Worm (Caenorhabditis elegans) whole organism, young adult: ENCODE measurements around the gene arl-8.

Source experiments
- B0261.1 ChIP-seq: sonication (generic microtip); optimal IDR thresholded peaks from 2 replicates; lab custom pipeline; 2016; ENCODE audit warnings: mild to moderate bottlenecking, missing genetic modification characterization, moderate library complexity, missing compliant biosample characterization
- C06A6.2 ChIP-seq: fragments of 200-800 bp; sonication (Bioruptor generic); conservative IDR thresholded peaks from 2 replicates; pipeline ENCODE4 v1.3.6; 2022; ENCODE audit warnings: missing genetic modification characterization, missing compliant biosample characterization
- D2030.7 ChIP-seq: fragments of 200-800 bp; sonication (Bioruptor generic); IDR thresholded peaks from 2 replicates; pipeline ENCODE4 v1.3.6; 2022; ENCODE audit warnings: missing genetic modification reagents, missing genetic modification characterization, missing compliant biosample characterization
- F37B4.10 ChIP-seq: fragments of 200-800 bp; sonication (Bioruptor generic); IDR thresholded peaks from 2 replicates; pipeline ENCODE4 v1.3.6; 2022; ENCODE audit warnings: missing genetic modification characterization, missing compliant biosample characterization
- F49E8.2 ChIP-seq: sonication (generic microtip); optimal IDR thresholded peaks from 3 replicates; lab custom pipeline; 2017; ENCODE audit warnings: missing genetic modification characterization, mild to moderate bottlenecking, missing compliant biosample characterization, antibody characterized with exemption, moderate library complexity; ENCODE audit not compliant: insufficient read depth
- K11D2.4 ChIP-seq: fragments of 200-800 bp; sonication (Bioruptor generic); IDR thresholded peaks from 2 replicates; pipeline ENCODE4 v1.3.6; 2022; ENCODE audit warnings: missing genetic modification reagents, missing genetic modification characterization, missing compliant biosample characterization
- Y53F4B.3 ChIP-seq: fragments of 200-800 bp; sonication (Bioruptor generic); IDR thresholded peaks from 2 replicates; pipeline ENCODE4 v1.3.6; 2022; ENCODE audit warnings: missing genetic modification reagents, missing genetic modification characterization, missing compliant biosample characterization
- Y53G8AR.9 ChIP-seq: fragments of 200-800 bp; sonication (Bioruptor generic); conservative IDR thresholded peaks from 2 replicates; pipeline ENCODE4 v1.3.6; 2022; ENCODE audit warnings: missing genetic modification reagents, missing genetic modification characterization, missing compliant biosample characterization
- Y56A3A.18 ChIP-seq: fragments of 200-800 bp; sonication (Bioruptor generic); IDR thresholded peaks from 2 replicates; pipeline ENCODE4 v1.3.6; 2022; ENCODE audit warnings: missing genetic modification reagents, missing genetic modification characterization, missing compliant biosample characterization
- Y95B8A.8 ChIP-seq: fragments of 200-800 bp; sonication (Bioruptor generic); IDR thresholded peaks from 2 replicates; pipeline ENCODE4 v1.3.6; 2022; ENCODE audit warnings: missing genetic modification reagents, missing genetic modification characterization, missing compliant biosample characterization
- aptf-3 ChIP-seq: fragments of 200-800 bp; sonication (Bioruptor generic); IDR thresholded peaks from 2 replicates; pipeline ENCODE4 v1.3.6; 2022; ENCODE audit warnings: missing genetic modification characterization, missing compliant biosample characterization
- attf-3 ChIP-seq: fragments of 200-800 bp; sonication (Bioruptor generic); conservative IDR thresholded peaks from 2 replicates; pipeline ENCODE4 v1.3.6; 2022; ENCODE audit warnings: missing genetic modification reagents, missing genetic modification characterization, missing compliant biosample characterization
- attf-6 ChIP-seq: fragments of 200-800 bp; sonication (Bioruptor generic); IDR thresholded peaks from 2 replicates; pipeline ENCODE4 v1.3.6; 2022; ENCODE audit warnings: missing genetic modification reagents, missing genetic modification characterization, missing compliant biosample characterization
- bed-1 ChIP-seq: fragments of 200-800 bp; sonication (Bioruptor generic); IDR thresholded peaks from 2 replicates; pipeline ENCODE4 v1.3.6; 2022; ENCODE audit warnings: missing genetic modification reagents, missing genetic modification characterization, missing compliant biosample characterization
- ccch-3 ChIP-seq: fragments of 200-800 bp; sonication (Bioruptor generic); optimal IDR thresholded peaks from 2 replicates; lab custom pipeline; 2018; ENCODE audit warnings: mild to moderate bottlenecking, missing genetic modification characterization, missing compliant biosample characterization
- cebp-1 ChIP-seq, 2 experiments: fragments of 200-800 bp in 1 of 2; sonication (Bioruptor generic) in 1 of 2; sonication (generic microtip) in 1 of 2; IDR thresholded peaks in 1 of 2; optimal IDR thresholded peaks in 1 of 2; 2 replicates each; pipeline versions ENCODE4 v1.3.6 to Lab custom; 2017 to 2022; ENCODE audit warnings: missing compliant biosample characterization in 2 of 2, missing genetic modification characterization in 2 of 2, mild to moderate bottlenecking in 1 of 2, missing genetic modification reagents in 1 of 2, moderate library complexity in 1 of 2
- die-1 ChIP-seq: sonication (generic microtip); optimal IDR thresholded peaks from 2 replicates; lab custom pipeline; 2016; ENCODE audit warnings: missing genotype, mild to moderate bottlenecking, missing genetic modification characterization, missing compliant biosample characterization
- dox-1 ChIP-seq: fragments of 200-800 bp; sonication (Bioruptor generic); IDR thresholded peaks from 2 replicates; pipeline ENCODE4 v1.3.6; 2022; ENCODE audit warnings: missing genetic modification reagents, missing genetic modification characterization, missing compliant biosample characterization
- dpff-1 ChIP-seq: sonication (generic microtip); optimal IDR thresholded peaks from 2 replicates; lab custom pipeline; 2017; ENCODE audit warnings: mild to moderate bottlenecking, missing genetic modification characterization, missing compliant biosample characterization
- dpl-1 ChIP-seq: fragments of 150-350 bp; optimal IDR thresholded peaks from 2 replicates; lab custom pipeline; 2014; ENCODE audit warnings: missing biosample characterization, missing genetic modification reagents, missing genetic modification characterization
- ekl-4 ChIP-seq: fragments of 200-800 bp; sonication (Bioruptor generic); IDR thresholded peaks from 2 replicates; pipeline ENCODE4 v1.3.6; 2022; ENCODE audit warnings: missing genetic modification reagents, missing genetic modification characterization, missing compliant biosample characterization
- hmg-1.2 ChIP-seq: fragments of 200-800 bp; sonication (Bioruptor generic); IDR thresholded peaks from 2 replicates; pipeline ENCODE4 v1.3.6; 2022; ENCODE audit warnings: missing genetic modification reagents, missing genetic modification characterization, missing compliant biosample characterization
- hmg-20 ChIP-seq: fragments of 200-800 bp; sonication (Bioruptor generic); IDR thresholded peaks from 2 replicates; pipeline ENCODE4 v1.3.6; 2022; ENCODE audit warnings: missing genetic modification reagents, missing genetic modification characterization, missing compliant biosample characterization
- hrde-1 ChIP-seq: sonication (generic microtip); optimal IDR thresholded peaks from 2 replicates; lab custom pipeline; 2016; ENCODE audit warnings: missing genetic modification characterization, mild to moderate bottlenecking, missing compliant biosample characterization, moderate library complexity, missing genotype, missing genetic modification reagents, borderline replicate concordance
- lin-40 ChIP-seq: sonication (generic microtip); optimal IDR thresholded peaks from 2 replicates; lab custom pipeline; 2016; ENCODE audit warnings: missing genetic modification characterization, mild to moderate bottlenecking, missing compliant biosample characterization, missing genotype, missing genetic modification reagents
- lin-54 ChIP-seq: fragments of 200-800 bp; sonication (Bioruptor generic); optimal IDR thresholded peaks from 2 replicates; lab custom pipeline; 2018; ENCODE audit warnings: mild to moderate bottlenecking, missing genetic modification characterization, missing compliant biosample characterization
- madf-10 ChIP-seq: sonication (generic microtip); optimal IDR thresholded peaks from 2 replicates; lab custom pipeline; 2016; ENCODE audit warnings: mild to moderate bottlenecking, missing genetic modification characterization, missing compliant biosample characterization
- madf-6 ChIP-seq: fragments of 200-800 bp; sonication (Bioruptor generic); IDR thresholded peaks from 2 replicates; pipeline ENCODE4 v1.3.6; 2022; ENCODE audit warnings: missing genetic modification reagents, missing genetic modification characterization, missing compliant biosample characterization
- madf-8 ChIP-seq: fragments of 200-800 bp; sonication (Bioruptor generic); conservative IDR thresholded peaks from 2 replicates; pipeline ENCODE4 v1.3.6; 2022; ENCODE audit warnings: missing genetic modification reagents, missing genetic modification characterization, missing compliant biosample characterization
- mcd-1 ChIP-seq: fragments of 200-800 bp; sonication (Bioruptor generic); IDR thresholded peaks from 2 replicates; pipeline ENCODE4 v1.3.6; 2022; ENCODE audit warnings: missing genetic modification reagents, missing genetic modification characterization, missing compliant biosample characterization
- mes-4 ChIP-seq: sonication (generic microtip); optimal IDR thresholded peaks from 2 replicates; lab custom pipeline; 2016; ENCODE audit warnings: missing genotype, missing genetic modification characterization, missing compliant biosample characterization
- pbrm-1 ChIP-seq: fragments of 200-800 bp; sonication (Bioruptor generic); IDR thresholded peaks from 2 replicates; pipeline ENCODE4 v1.3.6; 2022; ENCODE audit warnings: missing genetic modification reagents, missing genetic modification characterization, missing compliant biosample characterization
- rcor-1 ChIP-seq: fragments of 200-800 bp; sonication (Bioruptor generic); IDR thresholded peaks from 2 replicates; pipeline ENCODE4 v1.3.6; 2022; ENCODE audit warnings: missing genetic modification reagents, missing genetic modification characterization, missing compliant biosample characterization
- rec-8 ChIP-seq, 2 experiments: sonication (generic microtip); optimal IDR thresholded peaks; 2 replicates each; lab custom pipeline; 2016; ENCODE audit warnings: mild to moderate bottlenecking in 2 of 2, missing genetic modification characterization in 2 of 2, missing genetic modification reagents in 2 of 2, missing genotype in 2 of 2, missing biosample characterization in 1 of 2, missing compliant biosample characterization in 1 of 2, moderate library complexity in 1 of 2
- snpc-1.1 ChIP-seq: sonication (generic microtip); optimal IDR thresholded peaks from 2 replicates; lab custom pipeline; 2017; ENCODE audit warnings: missing genetic modification characterization, mild to moderate bottlenecking, missing compliant biosample characterization, antibody characterized with exemption, moderate library complexity, missing genotype, missing genetic modification reagents; ENCODE audit not compliant: insufficient read depth
- snpc-4 ChIP-seq, 5 experiments: fragments of 150-350 bp in 1 of 5; sonication (generic microtip) in 4 of 5; optimal IDR thresholded peaks; 2 replicates each; lab custom pipeline; 2014 to 2018; ENCODE audit warnings: missing genetic modification characterization in 5 of 5, missing biosample characterization in 3 of 5, antibody characterized with exemption in 2 of 5, mild to moderate bottlenecking in 2 of 5, missing compliant biosample characterization in 2 of 5, missing genotype in 2 of 5, moderate library complexity in 2 of 5, missing genetic modification reagents in 1 of 5
- unc-62 ChIP-seq: fragments of 150-350 bp; optimal IDR thresholded peaks from 2 replicates; lab custom pipeline; 2014; ENCODE audit warnings: missing biosample characterization, missing genetic modification reagents, missing genetic modification characterization
- xnd-1 ChIP-seq: sonication (generic microtip); optimal IDR thresholded peaks from 2 replicates; lab custom pipeline; 2016; ENCODE audit warnings: missing genotype, missing genetic modification reagents, missing genetic modification characterization, missing compliant biosample characterization
- ztf-25 ChIP-seq: fragments of 200-800 bp; sonication (Bioruptor generic); IDR thresholded peaks from 2 replicates; pipeline ENCODE4 v1.3.6; 2022; ENCODE audit warnings: missing genetic modification reagents, missing genetic modification characterization, missing compliant biosample characterization
- ztf-26 ChIP-seq: sonication (generic microtip); optimal IDR thresholded peaks from 2 replicates; lab custom pipeline; 2017; ENCODE audit warnings: missing genetic modification characterization, missing compliant biosample characterization

The arl-8 gene

ce11 chrIV:14829026-14829425, 31.1 kb downstream of the arl-8 start, which contains the start of gene hhat-2:
TSS of gene hhat-2 (minus strand) at chrIV:14829126.
- TF ChIP-seq lin-54 (GFP tag; lab: Kevin White, UChicago) (no peak), Y56A3A.18 (GFP tag; lab: Robert Waterston, UW) (no peak), F37B4.10 (no peak), die-1 (tag; lab: Kevin White, UChicago) (no peak), C06A6.2 (GFP tag; lab: Robert Waterston, UW) (no peak), dpff-1 (tag; lab: Kevin White, UChicago) (no peak), xnd-1 (tag; lab: Kevin White, UChicago) (no peak), bed-1 (GFP tag; lab: Robert Waterston, UW) (no peak), madf-6 (GFP tag; lab: Robert Waterston, UW) (no peak), mes-4 (tag; lab: Kevin White, UChicago) (no peak), hmg-1.2 (no peak), dpl-1 (GFP tag; lab: Kevin White, UChicago) (no peak), hmg-20 (no peak), mcd-1 (no peak), aptf-3 (GFP tag; lab: Robert Waterston, UW) (no peak), Y53G8AR.9 (GFP tag; lab: Robert Waterston, UW) (no peak)

- no peak for TF ChIP-seq xnd-1 (tag; lab: Kevin White, UChicago)
- TF ChIP-seq snpc-4 (GFP tag; optimal IDR thresholded peaks at IDR 0.05; lab: Kevin White, UChicago): no peak
- TF ChIP-seq snpc-4 (tag; optimal IDR thresholded peaks at IDR 0.05; lab: Kevin White, UChicago): peak in 1 of 4 experiments; percentile 47
- TF ChIP-seq, all 124 proteins: peak for 1
These were observed 35.6 kb downstream of the arl-8 start for ce11 chrIV:14833537-14833936.

ce11 chrIV:14836885-14837284, 38.9 kb downstream of the arl-8 start, which contains the start of gene Y57G11C.22:
TSS of gene Y57G11C.22 (plus strand) at chrIV:14837211.
- no peak for TF ChIP-seq unc-62 (GFP tag; lab: Kevin White, UChicago)
- peak; percentile 98 for TF ChIP-seq hmg-1.2

ce11 chrIV:14838095-14838494, 40.1 kb downstream of the arl-8 start:
- peak; percentile 98 for TF ChIP-seq attf-6 (GFP tag; lab: Robert Waterston, UW)
- peak; percentile 72 for TF ChIP-seq D2030.7
- peak; percentile 65; the same call in 1 of the 2 replicates for TF ChIP-seq mcd-1
- peak; percentile 44 to 55 for TF ChIP-seq rec-8 (tag; optimal IDR thresholded peaks at IDR 0.05; lab: Kevin White, UChicago)
- peak; percentile 53 for TF ChIP-seq snpc-1.1 (tag; lab: Kevin White, UChicago)
- TF ChIP-seq ccch-3 (GFP tag; lab: Kevin White, UChicago): peak; percentile 20
- TF ChIP-seq pbrm-1 (GFP tag; lab: Robert Waterston, UW): peak; percentile 80
- TF ChIP-seq Y53F4B.3 (GFP tag; lab: Robert Waterston, UW): 0 out of 2 replicates have a peak, but pooled peaks have one; percentile 34
- no peak for TF ChIP-seq cebp-1 (GFP tag; IDR thresholded peaks at IDR 0.05; lab: Robert Waterston, UW)
- peak; percentile 78 for TF ChIP-seq cebp-1 (tag; optimal IDR thresholded peaks at IDR 0.05; lab: Kevin White, UChicago)
- TF ChIP-seq Y95B8A.8 (GFP tag; lab: Robert Waterston, UW): 0 out of 2 replicates have a peak, but pooled peaks have one; percentile 18
- no peak for TF ChIP-seq dox-1 (GFP tag; lab: Robert Waterston, UW)
- no peak for TF ChIP-seq ekl-4 (GFP tag; lab: Robert Waterston, UW)
- peak; percentile 66 for TF ChIP-seq F49E8.2
- TF ChIP-seq lin-54 (GFP tag; lab: Kevin White, UChicago): peak; percentile 76
- no peak for TF ChIP-seq mes-4 (tag; lab: Kevin White, UChicago)
- TF ChIP-seq rcor-1 (GFP tag; lab: Robert Waterston, UW): peak; percentile 72
- no peak for TF ChIP-seq ztf-25 (GFP tag; lab: Robert Waterston, UW)
- peak; percentile 90 for TF ChIP-seq snpc-4 (GFP tag; optimal IDR thresholded peaks at IDR 0.05; lab: Kevin White, UChicago)
- TF ChIP-seq snpc-4 (tag; optimal IDR thresholded peaks at IDR 0.05; lab: Kevin White, UChicago): peak; percentile 72 to 97 (median 94)
- peak; percentile 94 for TF ChIP-seq lin-40
- peak; percentile 75 for TF ChIP-seq madf-10 (tag; lab: Kevin White, UChicago)
- peak; percentile 60 for TF ChIP-seq hrde-1 (tag; lab: Kevin White, UChicago)
- peak; percentile 79 for TF ChIP-seq B0261.1 (tag; lab: Kevin White, UChicago)
- peak; percentile 75; the same call in 1 of the 2 replicates for TF ChIP-seq K11D2.4 (GFP tag; lab: Robert Waterston, UW)
- peak; percentile 60 for TF ChIP-seq dpff-1 (tag; lab: Kevin White, UChicago)
- 0 out of 2 replicates have a peak, but pooled peaks have one; percentile 12 for TF ChIP-seq madf-8 (GFP tag; lab: Robert Waterston, UW)
- TF ChIP-seq ztf-26 (tag; lab: Kevin White, UChicago): peak; percentile 81
- no peak; the same call in 1 of the 2 replicates for TF ChIP-seq attf-3
